Worm (Caenorhabditis elegans) whole organism, L4/young adult: Measurements from ENCODE around the gene clec-254.

Experiments used
- W03F9.2 ChIP-seq: fragments of 150-350 bp; optimal IDR thresholded peaks from 2 replicates; lab custom pipeline; 2014; ENCODE audit warnings: missing biosample characterization, missing genetic modification characterization
- dao-5 ChIP-seq: sonication (generic microtip); optimal IDR thresholded peaks from 2 replicates; lab custom pipeline; 2016; ENCODE audit warnings: missing genotype, missing genetic modification characterization, moderate library complexity, missing compliant biosample characterization
- him-1 ChIP-seq: sonication (generic microtip); optimal IDR thresholded peaks from 2 replicates; lab custom pipeline; 2016; ENCODE audit warnings: missing genotype, missing genetic modification reagents, missing genetic modification characterization, missing compliant biosample characterization

clec-254 gene

ce11 chrV:18706063-18706620 lies 48.1 kb downstream of the clec-254 start, which contains the start of gene Y17D7C.1:
TSS of gene Y17D7C.1 (plus strand) at chrV:18706570.
- TF ChIP-seq dao-5 (tag; lab: Kevin White, UChicago) (no peak), him-1 (no peak), W03F9.2 (tag; lab: Kevin White, UChicago) (no peak)

DNA sequence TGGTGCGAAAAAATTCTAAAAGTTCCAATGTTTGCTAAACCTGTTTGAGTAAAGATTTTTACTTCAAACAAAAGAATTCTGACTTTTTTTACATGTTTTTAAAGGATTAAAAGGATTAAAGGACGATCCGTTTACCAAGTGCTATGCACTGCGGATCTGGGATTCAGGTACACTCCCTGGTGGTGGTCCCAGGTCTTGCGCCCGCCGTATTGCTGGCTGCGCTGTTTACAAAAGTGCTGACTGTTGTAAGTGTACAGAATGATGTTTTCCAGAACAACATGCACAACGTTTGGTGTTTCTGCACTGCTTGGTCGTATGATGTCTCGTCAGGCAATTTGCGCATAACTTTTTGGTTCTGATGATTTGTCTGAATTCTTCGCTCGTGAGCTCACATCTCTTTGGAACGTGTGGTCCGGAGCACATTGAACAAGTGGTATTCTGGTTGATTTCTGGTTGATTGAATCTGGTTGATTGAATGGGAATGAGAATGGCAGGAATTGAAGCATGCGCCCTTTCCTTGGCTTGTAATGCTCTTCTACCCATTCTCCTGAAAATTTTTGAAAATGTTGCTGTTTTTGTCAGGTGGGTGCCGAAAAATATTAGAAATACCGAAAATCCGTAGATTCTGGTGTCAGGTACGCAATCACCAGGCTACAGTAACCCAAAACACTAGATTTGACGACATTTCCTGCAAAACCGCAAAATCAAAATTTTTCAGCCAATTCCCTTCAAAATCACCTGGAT lies 48.7 kb downstream of the clec-254 start:
- TF ChIP-seq dao-5 (tag; lab: Kevin White, UChicago) (no peak), him-1 (no peak), W03F9.2 (tag; lab: Kevin White, UChicago) (no peak)
